Fruit fly (Drosophila melanogaster): ENCODE measurements around the gene CG7300.
A peak's percentile ranks its signal among the peaks of the same experiment; 100 is the strongest.

Gene CG7300

DNA sequence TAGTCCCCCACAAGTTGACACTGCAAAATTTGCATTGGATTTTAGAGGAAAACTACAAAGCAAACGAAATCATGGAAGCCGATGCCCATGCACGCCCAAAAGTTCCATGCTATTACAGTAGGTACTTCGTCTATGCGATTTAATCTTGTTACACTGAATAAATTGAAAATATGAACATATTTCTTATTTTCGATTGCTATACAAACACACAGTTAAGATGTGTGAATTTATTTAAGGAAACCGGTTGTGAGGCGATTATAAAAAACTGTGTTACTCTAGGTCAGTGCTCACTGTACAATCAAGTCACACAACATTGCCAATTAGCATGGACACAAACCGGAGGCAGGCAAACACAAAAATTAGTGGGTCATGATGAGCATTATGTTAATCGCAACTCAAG lies 32.2 kb downstream of the CG7300 start (continued):
- TF ChIP-seq Ets97D (GFP tag; optimal IDR thresholded peaks at IDR 0.05) (no peak), ac (GFP tag; optimal IDR thresholded peaks at IDR 0.05) (no peak), CG16815 (GFP tag; optimal IDR thresholded peaks at IDR 0.05) (peak; percentile 58), z (GFP tag; IDR thresholded peaks at IDR 0.05) (no peak), Sin3A (optimal IDR thresholded peaks at IDR 0.05) (no peak), Drgx (GFP tag; IDR thresholded peaks at IDR 0.05) (peak; percentile 90), lbe (GFP tag; optimal IDR thresholded peaks at IDR 0.05) (no peak), org-1 (GFP tag; optimal IDR thresholded peaks at IDR 0.05) (peak; percentile 51), Kr (GFP tag; optimal IDR thresholded peaks at IDR 0.05) (no peak), CG17568 (GFP tag; optimal IDR thresholded peaks at IDR 0.05) (peak; percentile 48), HLH4C (GFP tag; IDR thresholded peaks at IDR 0.05; ENCODE audit: partially characterized antibody) (no peak), ewg (GFP tag; optimal IDR thresholded peaks at IDR 0.05) (peak; percentile 53), bcd (GFP tag; optimal IDR thresholded peaks at IDR 0.05) (peak; percentile 77), CG18764 (GFP tag; optimal IDR thresholded peaks at IDR 0.05) (peak; percentile 46), unc-4 (GFP tag; IDR thresholded peaks at IDR 0.05; ENCODE audit: partially characterized antibody) (no peak), D19A (tag; optimal IDR thresholded peaks at IDR 0.05) (no peak), prd (optimal IDR thresholded peaks at IDR 0.05) (no peak), prd (GFP tag; IDR thresholded peaks at IDR 0.05) (peak; percentile 92), CG1602 (GFP tag; optimal IDR thresholded peaks at IDR 0.05) (peak; percentile 55), CG9437 (GFP tag; optimal IDR thresholded peaks at IDR 0.05) (peak; percentile 62), CrebB (tag; optimal IDR thresholded peaks at IDR 0.05) (peak; percentile 39), stwl (tag; optimal IDR thresholded peaks at IDR 0.05) (peak; percentile 4), CG14667 (GFP tag; IDR thresholded peaks at IDR 0.05) (peak; percentile 84), Adf1 (GFP tag; IDR thresholded peaks at IDR 0.05) (peak; percentile 25; the same call in 1 of the 2 replicates), insv (GFP tag; optimal IDR thresholded peaks at IDR 0.05) (no peak), yki (optimal IDR thresholded peaks at IDR 0.05) (no peak), Ada2b (GFP tag; IDR thresholded peaks at IDR 0.05) (peak; percentile 92), Stat92E (GFP tag; optimal IDR thresholded peaks at IDR 0.05) (no peak), wdn (GFP tag; IDR thresholded peaks at IDR 0.05) (peak; percentile 64), CG11695 (GFP tag; IDR thresholded peaks at IDR 0.05) (peak; percentile 86), vvl (GFP tag; IDR thresholded peaks at IDR 0.05) (peak; percentile 92), CG8478 (optimal IDR thresholded peaks at IDR 0.05) (no peak), CG6765 (GFP tag; optimal IDR thresholded peaks at IDR 0.05) (no peak), Deaf1 (tag; optimal IDR thresholded peaks at IDR 0.05) (peak; percentile 3), dysf (GFP tag; IDR thresholded peaks at IDR 0.05) (peak; percentile 92), CG11093 (GFP tag; IDR thresholded peaks at IDR 0.05) (peak; percentile 73), ken (GFP tag; IDR thresholded peaks at IDR 0.05) (peak; percentile 77; the same call in 2 of the 3 replicates), C15 (GFP tag; IDR thresholded peaks at IDR 0.05) (0 out of 3 replicates have a peak, but pooled peaks have one; percentile 56), CG9797 (GFP tag; optimal IDR thresholded peaks at IDR 0.05) (no peak), CG4360 (GFP tag; IDR thresholded peaks at IDR 0.05) (no peak), CG12155 (GFP tag; optimal IDR thresholded peaks at IDR 0.05) (peak; percentile 56), CG3838 (GFP tag; optimal IDR thresholded peaks at IDR 0.05) (peak; percentile 64), pros (GFP tag; optimal IDR thresholded peaks at IDR 0.05) (no peak), luna (GFP tag; optimal IDR thresholded peaks at IDR 0.05) (no peak), CG18262 (tag; optimal IDR thresholded peaks at IDR 0.05) (peak; percentile 66), ind (GFP tag; optimal IDR thresholded peaks at IDR 0.05) (peak; percentile 88), ash1 (GFP tag; optimal IDR thresholded peaks at IDR 0.05) (no peak), Bdp1 (GFP tag; optimal IDR thresholded peaks at IDR 0.05) (peak; percentile 7), ttk (GFP tag; IDR thresholded peaks at IDR 0.05) (peak; percentile 89), row (GFP tag; IDR thresholded peaks at IDR 0.05) (peak; percentile 90), kah (GFP tag; optimal IDR thresholded peaks at IDR 0.05) (peak; percentile 33), Six4 (GFP tag; optimal IDR thresholded peaks at IDR 0.05) (peak; percentile 53), Bteb2 (GFP tag; optimal IDR thresholded peaks at IDR 0.05) (peak; percentile 72)
